Worm (Caenorhabditis elegans) whole organism, midembryonic: ENCODE measurements around the gene rgs-10.

Source experiments
- T22C8.4 ChIP-seq: fragments of 200-800 bp; sonication (Bioruptor generic); IDR thresholded peaks from 2 replicates; pipeline ENCODE4 v1.3.6; 2022; ENCODE audit warnings: missing genetic modification characterization, missing compliant biosample characterization
- cog-1 ChIP-seq: sonication (generic microtip); optimal IDR thresholded peaks from 2 replicates; lab custom pipeline; 2016; ENCODE audit warnings: missing genetic modification characterization, missing compliant biosample characterization
- flt-1 ChIP-seq: fragments of 200-800 bp; sonication (Bioruptor generic); IDR thresholded peaks from 2 replicates; pipeline ENCODE4 v1.3.6; 2022; ENCODE audit warnings: missing genetic modification characterization, missing compliant biosample characterization
- klf-2 ChIP-seq: fragments of 200-800 bp; sonication (Bioruptor generic); conservative IDR thresholded peaks from 2 replicates; pipeline ENCODE4 v1.3.6; 2022; ENCODE audit warnings: missing genetic modification reagents, missing genetic modification characterization, missing compliant biosample characterization
- med-1 ChIP-seq: sonication (generic microtip); optimal IDR thresholded peaks from 2 replicates; lab custom pipeline; 2017; ENCODE audit warnings: missing genetic modification characterization, mild to moderate bottlenecking, missing compliant biosample characterization, antibody characterized with exemption, missing genetic modification reagents; ENCODE audit not compliant: insufficient read depth
- ref-1 ChIP-seq: fragments of 200-800 bp; sonication (Bioruptor generic); conservative IDR thresholded peaks from 2 replicates; pipeline ENCODE4 v1.3.6; 2022; ENCODE audit warnings: missing genetic modification reagents, missing genetic modification characterization, missing compliant biosample characterization
- tab-1 ChIP-seq: fragments of 200-800 bp; sonication (Bioruptor generic); IDR thresholded peaks from 2 replicates; pipeline ENCODE4 v1.3.6; 2022; ENCODE audit warnings: missing genetic modification characterization, missing compliant biosample characterization
- ztf-23 ChIP-seq: fragments of 200-800 bp; sonication (Bioruptor generic); IDR thresholded peaks from 2 replicates; pipeline ENCODE4 v1.3.6; 2022; ENCODE audit warnings: missing genetic modification reagents, missing genetic modification characterization, missing compliant biosample characterization
- ztf-29 ChIP-seq: fragments of 200-800 bp; sonication (Bioruptor generic); IDR thresholded peaks from 2 replicates; pipeline ENCODE4 v1.3.6; 2022; ENCODE audit warnings: missing genetic modification reagents, missing genetic modification characterization, missing compliant biosample characterization

rgs-10 gene

ce11 chrX:14946464-14947354, 15.8 kb upstream of the rgs-10 start:
- TF ChIP-seq klf-2 (GFP tag; lab: Robert Waterston, UW) = no peak
- TF ChIP-seq tab-1 (GFP tag; lab: Robert Waterston, UW) = no peak
- no peak for TF ChIP-seq ztf-23 (GFP tag; lab: Robert Waterston, UW)
- 0 out of 2 replicates have a peak, but pooled peaks have one; percentile 12 for TF ChIP-seq ztf-29 (GFP tag; lab: Robert Waterston, UW)
- TF ChIP-seq ref-1 (GFP tag; lab: Robert Waterston, UW) = no peak
- no peak for TF ChIP-seq cog-1 (tag; lab: Kevin White, UChicago)
- no peak for TF ChIP-seq flt-1 (GFP tag; lab: Robert Waterston, UW)
- TF ChIP-seq T22C8.4 = no peak

ce11 chrX:14947355-14947668, 15.2 kb upstream of the rgs-10 start:
- TF ChIP-seq ztf-23 (GFP tag; lab: Robert Waterston, UW) = no peak

DNA sequence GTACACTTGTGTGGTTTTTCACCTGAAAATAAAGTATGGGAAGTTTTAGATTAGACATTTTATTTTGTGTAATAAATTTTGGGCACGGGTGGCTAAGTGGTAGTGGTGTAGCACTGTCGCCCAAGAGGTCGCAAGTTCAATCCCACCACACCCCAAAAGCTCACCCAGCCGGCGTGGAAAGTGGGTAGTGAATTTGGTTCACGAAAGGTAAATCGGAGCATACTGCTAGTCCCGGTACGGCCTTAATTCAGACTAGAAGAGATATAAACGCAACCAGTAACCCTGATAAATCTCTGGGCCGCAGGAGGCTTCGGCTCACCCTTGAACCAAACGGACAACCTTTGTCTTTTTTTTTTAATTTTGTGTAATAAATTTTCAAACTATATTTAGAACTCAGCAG, 10.8 kb upstream of the rgs-10 start:
- no peak for TF ChIP-seq flt-1 (GFP tag; lab: Robert Waterston, UW)
- no peak for TF ChIP-seq ref-1 (GFP tag; lab: Robert Waterston, UW)
- no peak for TF ChIP-seq cog-1 (tag; lab: Kevin White, UChicago)
- TF ChIP-seq ztf-29 (GFP tag; lab: Robert Waterston, UW) = no peak
- TF ChIP-seq tab-1 (GFP tag; lab: Robert Waterston, UW) = no peak
- TF ChIP-seq klf-2 (GFP tag; lab: Robert Waterston, UW) = no peak
- TF ChIP-seq ztf-23 (GFP tag; lab: Robert Waterston, UW) = no peak
- no peak for TF ChIP-seq med-1
- no peak for TF ChIP-seq T22C8.4

DNA sequence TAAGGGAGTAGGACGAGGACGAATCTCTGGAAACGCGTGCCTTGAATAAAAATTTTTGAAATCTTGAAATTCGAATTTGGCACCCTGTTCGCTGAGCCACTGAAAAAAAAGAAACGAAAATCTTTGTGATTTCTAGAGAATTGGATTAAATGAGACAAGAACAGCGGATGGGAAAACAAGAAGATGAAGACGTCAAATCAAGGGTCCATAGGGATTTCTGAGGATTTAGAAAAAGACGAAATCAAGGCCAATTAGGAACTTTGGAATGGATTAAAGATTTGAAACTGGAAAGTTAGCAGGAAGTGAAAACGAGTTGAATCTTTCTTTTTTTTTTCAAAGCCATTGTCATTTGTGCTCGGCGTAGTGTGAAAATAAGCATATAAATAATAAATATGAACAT, 8.0 kb upstream of the rgs-10 start, which contains the start of gene pag-3:
pag-3 (minus strand) TSS at position 101 of the 400 bp plus-strand sequence.
- no peak for TF ChIP-seq tab-1 (GFP tag; lab: Robert Waterston, UW)
- no peak for TF ChIP-seq cog-1 (tag; lab: Kevin White, UChicago)
- TF ChIP-seq T22C8.4 = no peak
- no peak for TF ChIP-seq ztf-29 (GFP tag; lab: Robert Waterston, UW)
- TF ChIP-seq med-1 = no peak
- no peak for TF ChIP-seq ztf-23 (GFP tag; lab: Robert Waterston, UW)
- no peak for TF ChIP-seq flt-1 (GFP tag; lab: Robert Waterston, UW)
- no peak for TF ChIP-seq klf-2 (GFP tag; lab: Robert Waterston, UW)
- no peak for TF ChIP-seq ref-1 (GFP tag; lab: Robert Waterston, UW)

- TF ChIP-seq flt-1 (GFP tag; lab: Robert Waterston, UW) = no peak
- TF ChIP-seq med-1 = no peak
- TF ChIP-seq klf-2 (GFP tag; lab: Robert Waterston, UW) = no peak
- TF ChIP-seq ref-1 (GFP tag; lab: Robert Waterston, UW) = no peak
- TF ChIP-seq T22C8.4 = no peak
- no peak for TF ChIP-seq ztf-29 (GFP tag; lab: Robert Waterston, UW)
- TF ChIP-seq cog-1 (tag; lab: Kevin White, UChicago) = no peak
- TF ChIP-seq ztf-23 (GFP tag; lab: Robert Waterston, UW) = no peak
- no peak for TF ChIP-seq tab-1 (GFP tag; lab: Robert Waterston, UW)
Observed at ce11 chrX:14957176-14957575, 5.4 kb upstream of the rgs-10 start.

DNA sequence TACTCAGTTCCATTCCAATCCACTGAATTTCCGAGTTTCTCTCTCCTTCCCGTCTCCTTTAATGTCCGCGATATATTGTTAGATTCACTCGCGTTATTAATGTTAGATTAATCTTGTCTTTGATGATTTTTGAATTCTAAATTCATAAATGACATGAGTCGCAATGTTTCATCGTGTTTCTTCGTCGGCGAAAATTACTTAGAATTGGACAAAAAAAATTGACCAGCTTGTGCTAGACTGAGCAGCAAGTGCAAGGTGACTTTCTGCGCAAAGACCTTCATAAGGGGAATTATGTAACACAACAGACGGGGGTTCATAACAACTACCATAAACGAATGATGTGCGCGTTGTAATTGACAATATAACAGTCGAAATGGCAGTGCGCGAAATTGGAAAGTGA, 4.2 kb upstream of the rgs-10 start:
- TF ChIP-seq tab-1 (GFP tag; lab: Robert Waterston, UW) (no peak), ztf-23 (GFP tag; lab: Robert Waterston, UW) (no peak), klf-2 (GFP tag; lab: Robert Waterston, UW) (no peak), T22C8.4 (no peak), ref-1 (GFP tag; lab: Robert Waterston, UW) (no peak), flt-1 (GFP tag; lab: Robert Waterston, UW) (no peak), cog-1 (tag; lab: Kevin White, UChicago) (no peak), med-1 (no peak), ztf-29 (GFP tag; lab: Robert Waterston, UW) (no peak)

- TF ChIP-seq klf-2 (GFP tag; lab: Robert Waterston, UW) (no peak), tab-1 (GFP tag; lab: Robert Waterston, UW) (no peak), ref-1 (GFP tag; lab: Robert Waterston, UW) (no peak), ztf-29 (GFP tag; lab: Robert Waterston, UW) (no peak), ztf-23 (GFP tag; lab: Robert Waterston, UW) (no peak), T22C8.4 (no peak), med-1 (no peak), flt-1 (GFP tag; lab: Robert Waterston, UW) (no peak), cog-1 (tag; lab: Kevin White, UChicago) (no peak)
Observed at ce11 chrX:14959393-14960073, 3.0 kb upstream of the rgs-10 start.

DNA sequence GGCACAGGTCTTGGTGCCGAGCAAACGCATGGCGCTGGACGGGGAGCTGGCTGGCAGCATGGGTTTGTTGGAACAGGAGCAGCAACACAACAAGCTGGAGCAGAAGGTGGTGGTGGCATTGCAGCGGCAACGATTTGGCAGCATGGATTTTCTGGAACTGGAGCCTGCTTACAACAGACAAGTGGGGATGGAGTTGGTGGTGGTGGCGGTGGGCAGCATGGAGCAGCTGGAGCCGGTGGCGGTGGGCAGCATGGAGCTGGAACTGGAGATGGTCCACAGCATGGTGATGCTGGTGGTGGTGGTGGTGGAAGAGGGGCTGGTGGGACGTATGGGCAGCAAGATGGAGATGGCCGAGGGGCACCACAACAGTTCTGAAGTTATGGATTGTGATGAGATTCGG, 1.7 kb upstream of the rgs-10 start:
- TF ChIP-seq flt-1 (GFP tag; lab: Robert Waterston, UW) (no peak), klf-2 (GFP tag; lab: Robert Waterston, UW) (no peak), ztf-23 (GFP tag; lab: Robert Waterston, UW) (no peak), cog-1 (tag; lab: Kevin White, UChicago) (no peak), ztf-29 (GFP tag; lab: Robert Waterston, UW) (no peak), T22C8.4 (no peak), med-1 (no peak), ref-1 (GFP tag; lab: Robert Waterston, UW) (no peak), tab-1 (GFP tag; lab: Robert Waterston, UW) (no peak; the same call in 1 of the 2 replicates)

DNA sequence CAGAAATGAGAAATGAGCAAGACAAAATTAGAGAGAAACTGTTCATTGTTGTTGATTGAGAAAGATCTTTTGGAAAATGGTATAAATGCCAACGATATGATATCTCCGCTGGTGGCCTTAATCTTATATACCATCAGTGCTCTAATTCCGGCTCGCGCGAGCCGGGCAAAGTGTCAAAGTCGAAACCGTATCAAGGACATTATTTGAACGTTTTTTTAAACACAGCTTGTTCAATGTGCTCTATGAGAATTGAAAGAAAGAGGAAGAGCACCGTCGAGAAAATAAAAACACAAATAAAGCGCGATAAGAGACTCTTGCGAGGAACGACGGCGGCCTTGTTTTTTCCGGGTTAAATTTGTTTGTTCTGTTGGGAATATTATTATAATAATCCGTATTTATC, 1.1 kb upstream of the rgs-10 start, which contains the start of gene idpp-3:
idpp-3 (minus strand) TSS at position 101 of the 400 bp plus-strand sequence.
- TF ChIP-seq ztf-23 (GFP tag; lab: Robert Waterston, UW) (no peak), flt-1 (GFP tag; lab: Robert Waterston, UW) (no peak), klf-2 (GFP tag; lab: Robert Waterston, UW) (no peak), ztf-29 (GFP tag; lab: Robert Waterston, UW) (no peak), cog-1 (tag; lab: Kevin White, UChicago) (no peak), T22C8.4 (no peak), ref-1 (GFP tag; lab: Robert Waterston, UW) (no peak), tab-1 (GFP tag; lab: Robert Waterston, UW) (no peak), med-1 (no peak)
